Worm (Caenorhabditis elegans) whole organism, midembryonic: ENCODE results near the gene moc-5.

Experiments
- T22C8.4 ChIP-seq: fragments of 200-800 bp; sonication (Bioruptor generic); IDR thresholded peaks from 2 replicates; pipeline ENCODE4 v1.3.6; 2022; ENCODE audit warnings: missing genetic modification characterization, missing compliant biosample characterization
- flt-1 ChIP-seq: fragments of 200-800 bp; sonication (Bioruptor generic); IDR thresholded peaks from 2 replicates; pipeline ENCODE4 v1.3.6; 2022; ENCODE audit warnings: missing genetic modification characterization, missing compliant biosample characterization
- klf-2 ChIP-seq: fragments of 200-800 bp; sonication (Bioruptor generic); conservative IDR thresholded peaks from 2 replicates; pipeline ENCODE4 v1.3.6; 2022; ENCODE audit warnings: missing genetic modification reagents, missing genetic modification characterization, missing compliant biosample characterization
- med-1 ChIP-seq: sonication (generic microtip); optimal IDR thresholded peaks from 2 replicates; lab custom pipeline; 2017; ENCODE audit warnings: missing genetic modification characterization, mild to moderate bottlenecking, missing compliant biosample characterization, antibody characterized with exemption, missing genetic modification reagents; ENCODE audit not compliant: insufficient read depth
- ref-1 ChIP-seq: fragments of 200-800 bp; sonication (Bioruptor generic); conservative IDR thresholded peaks from 2 replicates; pipeline ENCODE4 v1.3.6; 2022; ENCODE audit warnings: missing genetic modification reagents, missing genetic modification characterization, missing compliant biosample characterization
- ztf-23 ChIP-seq: fragments of 200-800 bp; sonication (Bioruptor generic); IDR thresholded peaks from 2 replicates; pipeline ENCODE4 v1.3.6; 2022; ENCODE audit warnings: missing genetic modification reagents, missing genetic modification characterization, missing compliant biosample characterization

DNA sequence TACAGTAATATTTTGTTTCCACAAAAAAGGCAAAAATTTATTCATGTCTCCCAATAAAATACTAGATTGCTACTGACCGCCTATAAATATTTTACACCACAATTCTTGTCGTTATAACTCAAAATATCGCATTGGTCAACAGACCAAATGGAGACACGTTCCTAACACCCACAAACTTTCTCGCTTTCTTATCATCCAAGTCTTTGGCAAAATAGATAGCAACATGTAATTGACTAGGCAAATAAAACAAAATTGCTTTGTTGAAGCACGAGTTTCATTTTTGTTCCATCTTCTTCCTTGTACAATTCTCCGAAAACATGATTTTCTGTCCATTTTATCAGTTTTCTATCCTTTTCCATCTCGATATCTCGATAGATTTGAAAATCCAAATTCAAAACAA lies 36.8 kb upstream of the moc-5 start:
- TF ChIP-seq ref-1 (GFP tag; lab: Robert Waterston, UW) (no peak), med-1 (GFP tag; lab: Kevin White, UChicago) (no peak), klf-2 (GFP tag; lab: Robert Waterston, UW) (no peak), flt-1 (GFP tag; lab: Robert Waterston, UW) (no peak), T22C8.4 (GFP tag; lab: Robert Waterston, UW) (no peak), ztf-23 (GFP tag; lab: Robert Waterston, UW) (no peak)
